Worm (Caenorhabditis elegans): ENCODE results near the gene smf-2.

ce11 chrX:6742011-6742683 lies 23.7 kb upstream of the smf-2 start, which contains the start of gene mdl-1:
- TF ChIP-seq cog-1 (tag; optimal IDR thresholded peaks at IDR 0.05) (peak; percentile 90), klf-2 (GFP tag; conservative IDR thresholded peaks at IDR 0.05) (no peak), flt-1 (GFP tag; IDR thresholded peaks at IDR 0.05) (peak; percentile 79)

All from whole organism, midembryonic.